Fruit fly (Drosophila melanogaster) whole organism: ENCODE results near the gene CG4962.

Source experiments
- CG8478 ChIP-seq: fragments of >200 bp; optimal IDR thresholded peaks from 2 replicates; lab custom pipeline; 2018; ENCODE audit warnings: inconsistent platforms
- Dll ChIP-seq: fragments of >200 bp; optimal IDR thresholded peaks from 2 replicates; lab custom pipeline; 2017
- pan ChIP-seq: fragments of >200 bp; optimal IDR thresholded peaks from 2 replicates; lab custom pipeline; 2017
- psq ChIP-seq: fragments of >200 bp; optimal IDR thresholded peaks from 2 replicates; lab custom pipeline; 2017
- usp ChIP-seq: fragments of >200 bp; optimal IDR thresholded peaks from 2 replicates; lab custom pipeline; 2017; ENCODE audit warnings: missing biosample characterization, missing genetic modification characterization, mixed read lengths

dm6 chr3L:16279987-16280454 lies 15.3 kb downstream of the CG4962 start, which contains the start of gene CG13064:
- TF ChIP-seq Dll (lab: Kevin White, UChicago) (no peak), usp (GFP tag; lab: Kevin White, UChicago) (no peak), CG8478 (lab: Kevin White, UChicago) (no peak), psq (lab: Kevin White, UChicago) (no peak), pan (lab: Kevin White, UChicago) (no peak)
